Fruit fly (Drosophila melanogaster) whole organism, embryonic: ENCODE results near the gene CG6656.

Experiments
- B-H2 ChIP-seq: fragments of 200-800 bp; sonication (Bioruptor generic); optimal IDR thresholded peaks from 2 replicates; lab custom pipeline; 2018; ENCODE audit warnings: missing biosample characterization, mild to moderate bottlenecking, missing genetic modification characterization
- BtbVII ChIP-seq: fragments of 200-800 bp; sonication (Bioruptor generic); optimal IDR thresholded peaks from 3 replicates; lab custom pipeline; 2017; ENCODE audit warnings: missing biosample characterization, mild to moderate bottlenecking, missing genetic modification characterization
- CG11504 ChIP-seq: fragments of 200-800 bp; sonication (Bioruptor generic); optimal IDR thresholded peaks from 3 replicates; lab custom pipeline; 2019; ENCODE audit warnings: missing biosample characterization, mild to moderate bottlenecking, missing genetic modification characterization, moderate library complexity
- CG13296 ChIP-seq: fragments of 200-800 bp; sonication (Bioruptor generic); optimal IDR thresholded peaks from 3 replicates; lab custom pipeline; 2018; ENCODE audit warnings: missing biosample characterization, mild to moderate bottlenecking, missing genetic modification characterization
- CG13424 ChIP-seq: fragments of 200-800 bp; sonication (Bioruptor generic); optimal IDR thresholded peaks from 2 replicates; lab custom pipeline; 2019; ENCODE audit warnings: missing biosample characterization, mild to moderate bottlenecking, missing genetic modification characterization, moderate library complexity
- CG14441 ChIP-seq: fragments of 200-800 bp; sonication (Bioruptor generic); IDR thresholded peaks from 2 replicates; pipeline ENCODE4 v1.3.6; 2022; ENCODE audit warnings: missing biosample characterization, missing genetic modification characterization
- CG14710 ChIP-seq: fragments of 200-800 bp; sonication (Bioruptor generic); optimal IDR thresholded peaks from 3 replicates; lab custom pipeline; 2019; ENCODE audit warnings: missing biosample characterization, mild to moderate bottlenecking, missing genetic modification characterization, moderate library complexity
- CG15073 ChIP-seq: fragments of 200-800 bp; sonication (Bioruptor generic); optimal IDR thresholded peaks from 2 replicates; lab custom pipeline; 2016; ENCODE audit warnings: missing biosample characterization, missing genetic modification characterization
- CG16813 ChIP-seq: fragments of 200-800 bp; sonication (Bioruptor generic); IDR thresholded peaks from 3 replicates; pipeline ENCODE4 v1.3.6; 2022; ENCODE audit warnings: missing biosample characterization, missing genetic modification characterization; ENCODE audit not compliant: partially characterized antibody
- CG16815 ChIP-seq: fragments of 200-800 bp; sonication (Bioruptor generic); optimal IDR thresholded peaks from 3 replicates; lab custom pipeline; 2017; ENCODE audit warnings: missing biosample characterization, mild to moderate bottlenecking, missing genetic modification characterization
- CG17359 ChIP-seq: fragments of 200-800 bp; sonication (Bioruptor generic); optimal IDR thresholded peaks from 3 replicates; lab custom pipeline; 2018; ENCODE audit warnings: missing biosample characterization, mild to moderate bottlenecking, missing genetic modification characterization, moderate library complexity
- CG17361 ChIP-seq: fragments of 200-800 bp; sonication (Bioruptor generic); IDR thresholded peaks from 3 replicates; pipeline ENCODE4 v1.3.6; 2022; ENCODE audit warnings: missing biosample characterization, missing genetic modification characterization
- CG2199 ChIP-seq: fragments of 200-800 bp; sonication (Bioruptor generic); IDR thresholded peaks from 3 replicates; pipeline ENCODE4 v1.3.6; 2022; ENCODE audit warnings: missing biosample characterization, missing genetic modification characterization
- CG2678 ChIP-seq: fragments of 200-800 bp; sonication (Bioruptor generic); optimal IDR thresholded peaks from 3 replicates; lab custom pipeline; 2019; ENCODE audit warnings: missing biosample characterization, mild to moderate bottlenecking, missing genetic modification characterization, moderate library complexity
- CG30020 ChIP-seq: fragments of 200-800 bp; optimal IDR thresholded peaks from 2 replicates; lab custom pipeline; 2019; ENCODE audit warnings: missing biosample characterization, mild to moderate bottlenecking, missing genetic modification characterization, moderate library complexity
- CG3281 ChIP-seq: fragments of 200-800 bp; sonication (Bioruptor generic); optimal IDR thresholded peaks from 3 replicates; lab custom pipeline; 2017; ENCODE audit warnings: missing biosample characterization, mild to moderate bottlenecking, missing genetic modification characterization
- CG3847 ChIP-seq: fragments of 200-800 bp; sonication (Bioruptor generic); IDR thresholded peaks from 2 replicates; pipeline ENCODE4 v1.3.6; 2022; ENCODE audit warnings: missing biosample characterization, missing genetic modification characterization
- CG6689 ChIP-seq: fragments of 200-800 bp; sonication (Bioruptor generic); IDR thresholded peaks from 2 replicates; pipeline ENCODE4 v1.3.6; 2022; ENCODE audit warnings: missing biosample characterization, missing genetic modification characterization
- CHES-1-like ChIP-seq: fragments of 200-800 bp; sonication (Bioruptor generic); optimal IDR thresholded peaks from 2 replicates; lab custom pipeline; 2016; ENCODE audit warnings: missing biosample characterization, missing genetic modification characterization
- D ChIP-seq, 2 experiments: fragments of 200-800 bp in 1 of 2; fragments of >200 bp in 1 of 2; sonication (Bioruptor generic) in 1 of 2; optimal IDR thresholded peaks; 2 replicates in 1 of 2; 3 replicates in 1 of 2; lab custom pipeline; 2017; ENCODE audit warnings: mild to moderate bottlenecking in 1 of 2, missing biosample characterization in 1 of 2, missing genetic modification characterization in 1 of 2, missing genetic modification reagents in 1 of 2
- Ets97D ChIP-seq: fragments of 200-800 bp; sonication (Bioruptor generic); optimal IDR thresholded peaks from 3 replicates; lab custom pipeline; 2016; ENCODE audit warnings: missing biosample characterization, missing genetic modification characterization
- Hsf ChIP-seq: fragments of 200-800 bp; sonication (Bioruptor generic); optimal IDR thresholded peaks from 3 replicates; lab custom pipeline; 2016; ENCODE audit warnings: missing biosample characterization, missing genetic modification characterization
- NC2β ChIP-seq: fragments of 200-800 bp; sonication (Bioruptor generic); optimal IDR thresholded peaks from 2 replicates; lab custom pipeline; 2016; ENCODE audit warnings: missing biosample characterization, missing genetic modification characterization
- Rfx ChIP-seq: fragments of 200-800 bp; sonication (Bioruptor generic); IDR thresholded peaks from 2 replicates; pipeline ENCODE4 v1.3.6; 2022; ENCODE audit warnings: missing biosample characterization, missing genetic modification characterization
- Sox100B ChIP-seq: fragments of 200-800 bp; sonication (Bioruptor generic); optimal IDR thresholded peaks from 3 replicates; lab custom pipeline; 2018; ENCODE audit warnings: missing biosample characterization, mild to moderate bottlenecking, missing genetic modification characterization
- Sox102F ChIP-seq: fragments of 200-800 bp; sonication (Bioruptor generic); optimal IDR thresholded peaks from 2 replicates; lab custom pipeline; 2018; ENCODE audit warnings: missing biosample characterization, mild to moderate bottlenecking, missing genetic modification characterization, moderate library complexity
- TFAM ChIP-seq: fragments of 200-800 bp; sonication (Bioruptor generic); optimal IDR thresholded peaks from 2 replicates; lab custom pipeline; 2017; ENCODE audit warnings: missing biosample characterization, missing genetic modification characterization, inconsistent platforms
- Xrp1 ChIP-seq: fragments of 200-800 bp; sonication (Bioruptor generic); IDR thresholded peaks from 2 replicates; pipeline ENCODE4 v1.3.6; 2022; ENCODE audit warnings: missing biosample characterization, missing genetic modification characterization
- ap ChIP-seq: fragments of 200-800 bp; sonication (Bioruptor generic); IDR thresholded peaks from 2 replicates; pipeline ENCODE4 v1.3.6; 2022; ENCODE audit warnings: missing biosample characterization, missing genetic modification characterization
- dati ChIP-seq: fragments of 200-800 bp; sonication (Bioruptor generic); IDR thresholded peaks from 2 replicates; pipeline ENCODE4 v1.3.6; 2022; ENCODE audit warnings: missing biosample characterization, missing genetic modification characterization
- dmrt99B ChIP-seq: fragments of 200-800 bp; sonication (Bioruptor generic); optimal IDR thresholded peaks from 2 replicates; lab custom pipeline; 2018; ENCODE audit warnings: missing biosample characterization, mild to moderate bottlenecking, missing genetic modification characterization, moderate library complexity
- fd3F ChIP-seq: fragments of 200-800 bp; sonication (Bioruptor generic); optimal IDR thresholded peaks from 2 replicates; lab custom pipeline; 2018; ENCODE audit warnings: missing biosample characterization, mild to moderate bottlenecking, missing genetic modification characterization, moderate library complexity
- gce ChIP-seq: fragments of 200-800 bp; sonication (Bioruptor generic); IDR thresholded peaks from 3 replicates; pipeline ENCODE4 v1.3.6; 2022; ENCODE audit warnings: missing biosample characterization, missing genetic modification characterization
- gcm2 ChIP-seq: fragments of 200-800 bp; sonication (Bioruptor generic); optimal IDR thresholded peaks from 2 replicates; lab custom pipeline; 2016; ENCODE audit warnings: missing biosample characterization, missing genetic modification characterization
- gro ChIP-seq: fragments of 200-800 bp; sonication (Bioruptor generic); optimal IDR thresholded peaks from 2 replicates; lab custom pipeline; 2016; ENCODE audit warnings: missing biosample characterization, missing genetic modification characterization
- gsb-n ChIP-seq: fragments of 200-800 bp; sonication (Bioruptor generic); optimal IDR thresholded peaks from 3 replicates; lab custom pipeline; 2018; ENCODE audit warnings: missing biosample characterization, mild to moderate bottlenecking, missing genetic modification characterization
- hth ChIP-seq: fragments of >200 bp; optimal IDR thresholded peaks from 2 replicates; lab custom pipeline; 2017; ENCODE audit warnings: inconsistent platforms
- jumu ChIP-seq: fragments of 200-800 bp; sonication (Bioruptor generic); optimal IDR thresholded peaks from 3 replicates; lab custom pipeline; 2016; ENCODE audit warnings: missing biosample characterization, missing genetic modification characterization
- nau ChIP-seq: fragments of 200-800 bp; sonication (Bioruptor generic); optimal IDR thresholded peaks from 3 replicates; lab custom pipeline; 2017; ENCODE audit warnings: missing biosample characterization, mild to moderate bottlenecking, missing genetic modification characterization, missing genetic modification reagents
- org-1 ChIP-seq: fragments of 200-800 bp; sonication (Bioruptor generic); optimal IDR thresholded peaks from 2 replicates; lab custom pipeline; 2017; ENCODE audit warnings: missing biosample characterization, missing genetic modification characterization
- run ChIP-seq: fragments of 200-800 bp; sonication (Bioruptor generic); optimal IDR thresholded peaks from 3 replicates; lab custom pipeline; 2018; ENCODE audit warnings: missing biosample characterization, mild to moderate bottlenecking, missing genetic modification characterization
- sisA ChIP-seq: fragments of 200-800 bp; sonication (Bioruptor generic); IDR thresholded peaks from 2 replicates; pipeline ENCODE4 v1.3.6; 2022; ENCODE audit warnings: missing biosample characterization, missing genetic modification characterization
- tap ChIP-seq: fragments of 200-800 bp; optimal IDR thresholded peaks from 3 replicates; lab custom pipeline; 2019; ENCODE audit warnings: missing biosample characterization, mild to moderate bottlenecking, missing genetic modification characterization, moderate library complexity
- tx ChIP-seq: fragments of 200-800 bp; sonication (Bioruptor generic); optimal IDR thresholded peaks from 2 replicates; lab custom pipeline; 2016; ENCODE audit warnings: missing biosample characterization, missing genetic modification characterization
- vvl ChIP-seq: fragments of 200-800 bp; sonication (Bioruptor generic); IDR thresholded peaks from 2 replicates; pipeline ENCODE4 v1.3.6; 2022; ENCODE audit warnings: missing biosample characterization, missing genetic modification characterization

The CG6656 gene

dm6 chr3R:21862137-21862850 lies 12.8 kb upstream of the CG6656 start (continued):
- TF ChIP-seq CG14710 (tag; lab: Kevin White, UChicago) (peak; percentile 68), dati (GFP tag; lab: Robert Waterston, UW) (peak; percentile 59; the same call in 1 of the 2 replicates), Ets97D (no peak), CG30020 (peak; percentile 69), gsb-n (tag; lab: Kevin White, UChicago) (peak; percentile 94), gce (GFP tag; lab: Robert Waterston, UW) (peak; percentile 81)

dm6 chr3R:21862868-21863267 lies 12.2 kb upstream of the CG6656 start:
- TF ChIP-seq CHES-1-like (GFP tag; lab: Kevin White, UChicago) = no peak
- peak; percentile 80 for TF ChIP-seq CG15073 (GFP tag; lab: Kevin White, UChicago)
- TF ChIP-seq Ets97D = no peak
- TF ChIP-seq gsb-n (tag; lab: Kevin White, UChicago) = peak; percentile 34
- peak; percentile 7 for TF ChIP-seq CG11504 (tag; lab: Kevin White, UChicago)
- TF ChIP-seq vvl (GFP tag; lab: Robert Waterston, UW) = peak; percentile 36; the same call in 1 of the 2 replicates
- TF ChIP-seq CG2199 (GFP tag; lab: Robert Waterston, UW) = peak; percentile 6; the same call in 1 of the 3 replicates
- TF ChIP-seq Sox100B (GFP tag; lab: Kevin White, UChicago) = peak; percentile 3

- TF ChIP-seq CG6689 (GFP tag; lab: Robert Waterston, UW) = no peak
- TF ChIP-seq nau (GFP tag; lab: Kevin White, UChicago) = no peak
- no peak for TF ChIP-seq jumu (GFP tag; lab: Kevin White, UChicago)
- no peak for TF ChIP-seq hth (lab: Kevin White, UChicago)
- TF ChIP-seq CG14441 (GFP tag; lab: Robert Waterston, UW) = peak; percentile 14; the same call in 1 of the 2 replicates
- TF ChIP-seq sisA (GFP tag; lab: Robert Waterston, UW) = 0 out of 2 replicates have a peak, but pooled peaks have one; percentile 7
- no peak for TF ChIP-seq BtbVII (GFP tag; lab: Kevin White, UChicago)
- no peak for TF ChIP-seq TFAM (GFP tag; lab: Kevin White, UChicago)
- peak; percentile 38 for TF ChIP-seq CG2678
- TF ChIP-seq CG17359 (tag; lab: Kevin White, UChicago) = peak; percentile 19
- TF ChIP-seq Rfx (GFP tag; lab: Robert Waterston, UW) = 0 out of 2 replicates have a peak, but pooled peaks have one; percentile 7
- TF ChIP-seq CG17361 (GFP tag; lab: Robert Waterston, UW) = no peak
- TF ChIP-seq CG16813 = no peak
- TF ChIP-seq fd3F (GFP tag; lab: Kevin White, UChicago) = no peak
- TF ChIP-seq NC2β (GFP tag; lab: Kevin White, UChicago) = no peak
- TF ChIP-seq Hsf (GFP tag; lab: Kevin White, UChicago) = no peak
- TF ChIP-seq D (optimal IDR thresholded peaks at IDR 0.05; lab: Kevin White, UChicago) = no peak
- TF ChIP-seq D (GFP tag; optimal IDR thresholded peaks at IDR 0.05; lab: Kevin White, UChicago) = no peak
- TF ChIP-seq Xrp1 (GFP tag; lab: Robert Waterston, UW) = 0 out of 2 replicates have a peak, but pooled peaks have one; percentile 35
- TF ChIP-seq Sox102F = peak; percentile 57
- peak; percentile 51 for TF ChIP-seq dmrt99B (tag; lab: Kevin White, UChicago)
- no peak for TF ChIP-seq CG3847 (GFP tag; lab: Robert Waterston, UW)
- no peak for TF ChIP-seq CG13296 (GFP tag; lab: Kevin White, UChicago)
- peak; percentile 7 for TF ChIP-seq CG13424 (tag; lab: Kevin White, UChicago)
- no peak for TF ChIP-seq tx (GFP tag; lab: Kevin White, UChicago)
- TF ChIP-seq B-H2 (GFP tag; lab: Kevin White, UChicago) = no peak
- TF ChIP-seq gcm2 (GFP tag; lab: Kevin White, UChicago) = no peak
- peak; percentile 8; the same call in 1 of the 2 replicates for TF ChIP-seq ap
- TF ChIP-seq gro = no peak
- no peak for TF ChIP-seq run (tag; lab: Kevin White, UChicago)
- no peak for TF ChIP-seq org-1 (GFP tag; lab: Kevin White, UChicago)
- no peak for TF ChIP-seq CG16815 (GFP tag; lab: Kevin White, UChicago)
- TF ChIP-seq tap (tag; lab: Kevin White, UChicago) = no peak
- TF ChIP-seq CG3281 = no peak
Measured at dm6 chr3R:21863817-21864384, 11.2 kb upstream of the CG6656 start.
